Fruit fly (Drosophila melanogaster): Measurements from ENCODE around the gene CG5515.

Gene CG5515

dm6 chr3R:24142971-24143370 is 45.7 kb downstream of the CG5515 start (continued):
- TF ChIP-seq CG16779 (tag; optimal IDR thresholded peaks at IDR 0.05), result peak; percentile 75
- peak; percentile 85 for TF ChIP-seq achi (GFP tag; optimal IDR thresholded peaks at IDR 0.05)
- TF ChIP-seq CG3032 (tag; optimal IDR thresholded peaks at IDR 0.05), result peak; percentile 92
- TF ChIP-seq Sox102F (GFP tag; optimal IDR thresholded peaks at IDR 0.05), result peak; percentile 74
- TF ChIP-seq CG8119 (GFP tag; IDR thresholded peaks at IDR 0.05), result peak; percentile 79
- peak; percentile 77 for TF ChIP-seq CG15336 (GFP tag; IDR thresholded peaks at IDR 0.05)
- peak; percentile 83 for TF ChIP-seq cyc (GFP tag; optimal IDR thresholded peaks at IDR 0.05)
- peak; percentile 89 for TF ChIP-seq CG6808 (GFP tag; optimal IDR thresholded peaks at IDR 0.05)
- peak; percentile 83 for TF ChIP-seq Sox14 (GFP tag; optimal IDR thresholded peaks at IDR 0.05)
- peak; percentile 91 for TF ChIP-seq CG6792 (GFP tag; optimal IDR thresholded peaks at IDR 0.05)
- TF ChIP-seq CG6276 (GFP tag; optimal IDR thresholded peaks at IDR 0.05), result peak; percentile 63
- TF ChIP-seq CG8632 (GFP tag; optimal IDR thresholded peaks at IDR 0.05), result peak; percentile 79
- TF ChIP-seq OdsH (GFP tag; optimal IDR thresholded peaks at IDR 0.05), result peak; percentile 86
- peak; percentile 80 for TF ChIP-seq CG11762 (GFP tag; optimal IDR thresholded peaks at IDR 0.05; ENCODE audit: insufficient read depth)
- TF ChIP-seq CG7368 (GFP tag; optimal IDR thresholded peaks at IDR 0.05), result peak; percentile 83
- peak; percentile 91 for TF ChIP-seq svp (GFP tag)
- TF ChIP-seq net (GFP tag; optimal IDR thresholded peaks at IDR 0.05), result peak; percentile 77
- TF ChIP-seq Ets21C (GFP tag; optimal IDR thresholded peaks at IDR 0.05), result peak; percentile 66
- peak; percentile 86 for TF ChIP-seq lz (GFP tag; optimal IDR thresholded peaks at IDR 0.05)
- peak; percentile 87 for TF ChIP-seq Ets96B (tag; optimal IDR thresholded peaks at IDR 0.05)
- TF ChIP-seq Hr4 (GFP tag; optimal IDR thresholded peaks at IDR 0.05), result peak; percentile 79

dm6 chr3R:24141013-24141592 is 47.6 kb downstream of the CG5515 start, which contains the start of gene Kal1:
TSS of gene Kal1 (plus strand) at chr3R:24141395.
- peak; percentile 97 for TF ChIP-seq CG7368 (GFP tag; optimal IDR thresholded peaks at IDR 0.05)
- TF ChIP-seq CG16779 (tag; optimal IDR thresholded peaks at IDR 0.05), result peak; percentile 97
- peak; percentile 98 for TF ChIP-seq CG9139 (GFP tag; optimal IDR thresholded peaks at IDR 0.05)
- TF ChIP-seq lz (GFP tag; optimal IDR thresholded peaks at IDR 0.05), result peak; percentile 91
- peak; percentile 98 for TF ChIP-seq spab (GFP tag; optimal IDR thresholded peaks at IDR 0.05)
- peak; percentile 96 for TF ChIP-seq vri (GFP tag; optimal IDR thresholded peaks at IDR 0.05)
- peak; percentile 98 for TF ChIP-seq CG3032 (tag; optimal IDR thresholded peaks at IDR 0.05)
- peak; percentile 92 for TF ChIP-seq fd85E (GFP tag; optimal IDR thresholded peaks at IDR 0.05)
- peak; percentile 97 for TF ChIP-seq CG1621 (tag; optimal IDR thresholded peaks at IDR 0.05)
- peak; percentile 98 for TF ChIP-seq CG3919 (GFP tag; optimal IDR thresholded peaks at IDR 0.05)
- peak; percentile 87 for TF ChIP-seq CG4318 (GFP tag; optimal IDR thresholded peaks at IDR 0.05)
- TF ChIP-seq CG8119 (GFP tag; IDR thresholded peaks at IDR 0.05), result peak; percentile 99
- peak; percentile 98 for TF ChIP-seq CG6163 (GFP tag; IDR thresholded peaks at IDR 0.05)
- TF ChIP-seq Gug (GFP tag; IDR thresholded peaks at IDR 0.05), result peak; percentile 96
- TF ChIP-seq svp (GFP tag), result peak; percentile 98
- TF ChIP-seq eg (GFP tag; IDR thresholded peaks at IDR 0.05), result peak; percentile 97
- TF ChIP-seq Sox14 (GFP tag; optimal IDR thresholded peaks at IDR 0.05), result peak; percentile 93
- peak; percentile 94 for TF ChIP-seq CG11294 (GFP tag; IDR thresholded peaks at IDR 0.05)
- TF ChIP-seq CG8319 (GFP tag; optimal IDR thresholded peaks at IDR 0.05), result peak; percentile 94
- peak; percentile 98 for TF ChIP-seq CG6808 (GFP tag; optimal IDR thresholded peaks at IDR 0.05)
- TF ChIP-seq CG34406 (GFP tag; optimal IDR thresholded peaks at IDR 0.05), result peak; percentile 99
- TF ChIP-seq achi (GFP tag; optimal IDR thresholded peaks at IDR 0.05), result peak; percentile 98
- peak; percentile 99 for TF ChIP-seq Eip78C (GFP tag)
- peak; percentile 81 for TF ChIP-seq Hr39 (GFP tag; optimal IDR thresholded peaks at IDR 0.05)
- peak; percentile 99 for TF ChIP-seq CG15336 (GFP tag; IDR thresholded peaks at IDR 0.05)
- peak; percentile 98 for TF ChIP-seq CG6854 (GFP tag; optimal IDR thresholded peaks at IDR 0.05)
- TF ChIP-seq net (GFP tag; optimal IDR thresholded peaks at IDR 0.05), result peak; percentile 97
- TF ChIP-seq Met (GFP tag; optimal IDR thresholded peaks at IDR 0.05), result peak; percentile 92
- TF ChIP-seq fkh (GFP tag; optimal IDR thresholded peaks at IDR 0.05), result peak; percentile 36
- TF ChIP-seq Sox15 (GFP tag; optimal IDR thresholded peaks at IDR 0.05), result peak; percentile 94
- peak; percentile 91 for TF ChIP-seq cyc (GFP tag; optimal IDR thresholded peaks at IDR 0.05)
- TF ChIP-seq CG6792 (GFP tag; optimal IDR thresholded peaks at IDR 0.05), result peak; percentile 99
- peak; percentile 92 for TF ChIP-seq dac (GFP tag; optimal IDR thresholded peaks at IDR 0.05)
- TF ChIP-seq dsx (GFP tag; optimal IDR thresholded peaks at IDR 0.05; ENCODE audit: poor library complexity, severe bottlenecking), result peak; percentile 98
- peak; percentile 93 for TF ChIP-seq Lpt (GFP tag; optimal IDR thresholded peaks at IDR 0.05)
- peak; percentile 96 for TF ChIP-seq CG6276 (GFP tag; optimal IDR thresholded peaks at IDR 0.05)
- TF ChIP-seq Sox102F (GFP tag; optimal IDR thresholded peaks at IDR 0.05), result peak; percentile 96
- TF ChIP-seq CG32006 (GFP tag; optimal IDR thresholded peaks at IDR 0.05), result peak; percentile 97
- TF ChIP-seq CG10631 (GFP tag; optimal IDR thresholded peaks at IDR 0.05), result peak; percentile 97
- TF ChIP-seq pdm3 (GFP tag; optimal IDR thresholded peaks at IDR 0.05), result peak; percentile 91
- TF ChIP-seq salr (GFP tag; optimal IDR thresholded peaks at IDR 0.05), result peak; percentile 91 to 94
